Fruit fly (Drosophila melanogaster): Measurements from ENCODE around the gene CG18666.

CG18666 gene

DNA sequence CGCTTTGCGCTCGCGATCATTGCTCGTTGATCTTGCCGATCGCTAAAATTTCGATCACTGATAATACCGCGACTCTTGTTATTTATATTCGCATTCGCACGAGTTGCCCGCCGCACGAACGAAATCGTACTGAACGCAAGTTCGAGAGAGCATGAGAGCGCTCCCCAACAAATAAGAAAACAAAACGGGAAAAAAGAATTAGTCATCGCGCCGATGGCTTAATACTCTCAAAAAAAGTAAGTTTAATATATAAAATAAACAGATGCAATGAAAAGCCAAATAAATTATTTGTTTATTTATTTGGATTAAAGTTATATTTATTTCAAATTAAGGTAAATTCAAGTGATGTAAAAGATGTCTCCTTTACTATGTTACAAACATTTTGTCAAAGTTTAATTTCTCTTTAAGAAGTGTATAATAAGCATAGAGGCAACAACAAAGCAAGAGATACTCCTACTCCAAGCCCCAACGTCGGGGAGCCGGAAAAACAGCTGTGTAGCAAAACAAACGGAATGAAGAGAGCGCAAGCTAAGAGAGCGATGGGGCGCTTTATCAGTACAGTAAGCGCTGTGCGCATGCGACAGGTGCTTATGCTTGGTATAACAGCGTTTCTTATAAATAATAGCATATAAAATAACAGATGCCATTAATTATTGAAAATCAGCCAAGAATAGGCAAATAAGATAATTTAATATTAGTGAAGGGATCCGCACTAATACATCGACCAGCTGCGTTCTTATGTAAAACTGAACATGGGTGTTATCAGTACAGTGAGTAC, 22.9 kb downstream of the CG18666 start (continued):
- TF ChIP-seq Max (GFP tag; optimal IDR thresholded peaks at IDR 0.05) (peak; percentile 33), dimm (GFP tag; IDR thresholded peaks at IDR 0.05) (0 out of 2 replicates have a peak, but pooled peaks have one; percentile 8), CG11247 (GFP tag; IDR thresholded peaks at IDR 0.05) (peak; percentile 72), pb (GFP tag; optimal IDR thresholded peaks at IDR 0.05) (no peak), CG7963 (GFP tag; IDR thresholded peaks at IDR 0.05; ENCODE audit: partially characterized antibody) (no peak), wek (GFP tag; optimal IDR thresholded peaks at IDR 0.05) (peak; percentile 23), fu2 (GFP tag; optimal IDR thresholded peaks at IDR 0.05) (peak; percentile 42), CG2889 (GFP tag; IDR thresholded peaks at IDR 0.05) (peak; percentile 39; the same call in 1 of the 3 replicates), p53 (GFP tag; optimal IDR thresholded peaks at IDR 0.05) (no peak), CG14965 (GFP tag; optimal IDR thresholded peaks at IDR 0.05; ENCODE audit: borderline replicate concordance) (no peak), Dbx (GFP tag; IDR thresholded peaks at IDR 0.05) (no peak), CG10979 (tag; optimal IDR thresholded peaks at IDR 0.05) (peak; percentile 90), CG11398 (GFP tag; optimal IDR thresholded peaks at IDR 0.05) (peak; percentile 29), ase (GFP tag; IDR thresholded peaks at IDR 0.05) (peak; percentile 53; the same call in 1 of the 3 replicates), Deaf1 (tag; optimal IDR thresholded peaks at IDR 0.05) (peak; percentile 77), cad (GFP tag; optimal IDR thresholded peaks at IDR 0.05) (no peak), CG4404 (GFP tag; IDR thresholded peaks at IDR 0.05) (peak; percentile 7; the same call in 1 of the 2 replicates), maf-S (GFP tag; optimal IDR thresholded peaks at IDR 0.05) (peak; percentile 18), gt (GFP tag; IDR thresholded peaks at IDR 0.05) (no peak), nau (GFP tag; optimal IDR thresholded peaks at IDR 0.05) (peak; percentile 63), Oli (tag; optimal IDR thresholded peaks at IDR 0.05) (peak; percentile 82), CG14050 (GFP tag; IDR thresholded peaks at IDR 0.05) (peak; percentile 70), CG3995 (GFP tag; optimal IDR thresholded peaks at IDR 0.05) (no peak), NfI (GFP tag; optimal IDR thresholded peaks at IDR 0.05) (peak; percentile 79), Ravus (GFP tag; IDR thresholded peaks at IDR 0.05) (no peak), CkIIα-i1 (GFP tag; IDR thresholded peaks at IDR 0.05) (no peak), CG4360 (GFP tag; IDR thresholded peaks at IDR 0.05) (no peak), bab2 (GFP tag; optimal IDR thresholded peaks at IDR 0.05) (peak; percentile 54), CrebB (tag; optimal IDR thresholded peaks at IDR 0.05) (peak; percentile 22), Nf-YB (GFP tag; optimal IDR thresholded peaks at IDR 0.05) (peak; percentile 45), CG1529 (GFP tag; optimal IDR thresholded peaks at IDR 0.05) (peak; percentile 87), so (GFP tag; IDR thresholded peaks at IDR 0.05) (peak; percentile 74), h (optimal IDR thresholded peaks at IDR 0.05) (no peak), sd (tag; optimal IDR thresholded peaks at IDR 0.05) (peak; percentile 38), CG10147 (GFP tag; optimal IDR thresholded peaks at IDR 0.05) (peak; percentile 68), Optix (GFP tag; IDR thresholded peaks at IDR 0.05) (peak; percentile 84), Ada2b (GFP tag; IDR thresholded peaks at IDR 0.05) (peak; percentile 64), dm (GFP tag; optimal IDR thresholded peaks at IDR 0.05) (peak; percentile 49), ci (GFP tag; IDR thresholded peaks at IDR 0.05) (peak; percentile 61), amos (GFP tag; IDR thresholded peaks at IDR 0.05; ENCODE audit: partially characterized antibody) (no peak; the same call in 1 of the 2 replicates), Ssrp (tag; optimal IDR thresholded peaks at IDR 0.05) (peak; percentile 68), onecut (GFP tag; IDR thresholded peaks at IDR 0.05) (peak; percentile 36; the same call in 1 of the 2 replicates), HmgZ (tag; optimal IDR thresholded peaks at IDR 0.05) (peak; percentile 57), dysf (GFP tag; IDR thresholded peaks at IDR 0.05) (peak; percentile 87), Fer1 (GFP tag; optimal IDR thresholded peaks at IDR 0.05) (peak; percentile 42), pnt (GFP tag; optimal IDR thresholded peaks at IDR 0.05) (peak; percentile 84), ara (GFP tag; IDR thresholded peaks at IDR 0.05) (peak; percentile 52; the same call in 1 of the 2 replicates), Hmr (GFP tag; optimal IDR thresholded peaks at IDR 0.05) (peak; percentile 71), CG9609 (GFP tag; optimal IDR thresholded peaks at IDR 0.05) (peak; percentile 40), ranshi (GFP tag; IDR thresholded peaks at IDR 0.05) (peak; percentile 33)

All from whole organism, embryonic.